Worm (Caenorhabditis elegans): ENCODE measurements around the gene egl-27.
A peak's percentile ranks its signal among the peaks of the same experiment; 100 is the strongest.

Gene egl-27

ce11 chrII:6830012-6830411, 4.8 kb upstream of the egl-27 start:
- TF ChIP-seq ceh-36 (tag; optimal IDR thresholded peaks at IDR 0.05) (peak; percentile 45), hmg-4 (GFP tag; optimal IDR thresholded peaks at IDR 0.05) (no peak), hmbx-1 (tag; optimal IDR thresholded peaks at IDR 0.05) (no peak)

- no peak for TF ChIP-seq hnd-1 (tag; optimal IDR thresholded peaks at IDR 0.05)
- TF ChIP-seq aly-1 (tag; optimal IDR thresholded peaks at IDR 0.05), result no peak
- no peak for TF ChIP-seq hmbx-1 (tag; optimal IDR thresholded peaks at IDR 0.05)
- TF ChIP-seq ceh-36 (tag; optimal IDR thresholded peaks at IDR 0.05), result peak; percentile 40
- TF ChIP-seq sea-1 (GFP tag; conservative IDR thresholded peaks at IDR 0.05), result no peak
- TF ChIP-seq ama-1 (optimal IDR thresholded peaks at IDR 0.05), result no peak
- TF ChIP-seq hmg-4 (GFP tag; optimal IDR thresholded peaks at IDR 0.05), result peak; percentile 57
These were observed 3.9 kb upstream of the egl-27 start for ce11 chrII:6830923-6831322.

- TF ChIP-seq ets-7 (tag; optimal IDR thresholded peaks at IDR 0.05) (peak; percentile 12), sea-1 (GFP tag; conservative IDR thresholded peaks at IDR 0.05) (0 out of 2 replicates have a peak, but pooled peaks have one; percentile 44), ceh-36 (tag; optimal IDR thresholded peaks at IDR 0.05) (peak; percentile 83), hmbx-1 (tag; optimal IDR thresholded peaks at IDR 0.05) (no peak), scrt-1 (GFP tag; IDR thresholded peaks at IDR 0.05) (no peak), hmg-4 (GFP tag; optimal IDR thresholded peaks at IDR 0.05) (peak; percentile 77)
These were observed 3.1 kb upstream of the egl-27 start for ce11 chrII:6831531-6832201.

- no peak for TF ChIP-seq ceh-36 (tag; optimal IDR thresholded peaks at IDR 0.05)
These were observed 2.6 kb upstream of the egl-27 start for ce11 chrII:6832207-6832606.

DNA sequence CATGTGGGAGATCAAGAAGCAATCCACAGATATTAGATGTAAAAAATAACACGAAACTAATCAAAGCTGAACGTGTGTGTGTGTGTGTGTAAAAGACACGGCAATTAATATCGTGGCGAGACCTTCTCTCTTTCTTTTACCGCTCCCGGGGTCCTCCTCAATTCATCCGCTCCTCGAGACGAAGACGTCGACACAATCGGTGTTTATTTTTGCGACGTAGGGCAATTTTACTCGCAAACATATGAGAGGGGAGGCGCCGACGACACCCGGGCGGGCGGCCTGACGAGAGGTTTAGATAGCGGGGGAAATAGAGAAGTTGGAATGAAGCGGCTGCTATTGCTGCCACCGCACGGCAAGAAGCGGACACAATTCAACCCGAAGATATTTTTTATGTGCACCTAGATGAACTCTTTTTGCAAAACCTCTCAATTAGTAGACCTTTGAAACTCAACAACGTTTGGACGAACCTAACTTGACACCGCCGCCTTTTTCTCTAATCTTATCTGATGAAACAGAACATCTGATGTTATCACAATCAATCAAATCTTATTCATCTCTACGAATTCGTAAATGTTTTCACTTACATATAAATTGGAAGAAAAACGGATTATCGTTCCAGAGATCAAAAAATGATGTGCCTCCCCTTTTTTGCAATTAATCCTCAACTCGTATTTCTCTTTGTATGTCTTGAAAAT, 2.0 kb upstream of the egl-27 start:
- TF ChIP-seq hnd-1 (tag; optimal IDR thresholded peaks at IDR 0.05), result no peak
- TF ChIP-seq tbx-11 (GFP tag; IDR thresholded peaks at IDR 0.05), result no peak
- no peak for TF ChIP-seq tra-4 (tag; optimal IDR thresholded peaks at IDR 0.05)
- TF ChIP-seq B0310.2 (tag; optimal IDR thresholded peaks at IDR 0.05), result no peak
- peak; percentile 13; the same call in 1 of the 2 replicates for TF ChIP-seq flt-1 (GFP tag; IDR thresholded peaks at IDR 0.05)
- peak; percentile 63 for TF ChIP-seq hmg-4 (GFP tag; optimal IDR thresholded peaks at IDR 0.05)
- no peak for TF ChIP-seq sea-1 (GFP tag; conservative IDR thresholded peaks at IDR 0.05)
- no peak for TF ChIP-seq aly-1 (tag; optimal IDR thresholded peaks at IDR 0.05)

ce11 chrII:6833781-6834339, 948 bp upstream of the egl-27 start:
- no peak for TF ChIP-seq F13C5.2 (tag; optimal IDR thresholded peaks at IDR 0.05)
- peak; percentile 7 for TF ChIP-seq aly-1 (tag; optimal IDR thresholded peaks at IDR 0.05)
- TF ChIP-seq ceh-36 (tag; optimal IDR thresholded peaks at IDR 0.05), result peak; percentile 69
- no peak for TF ChIP-seq pes-1 (GFP tag; IDR thresholded peaks at IDR 0.05)

ce11 chrII:6835500-6835899, 692 bp downstream of the egl-27 start:
- TF ChIP-seq hmbx-1 (tag; optimal IDR thresholded peaks at IDR 0.05) (no peak), flt-1 (GFP tag; IDR thresholded peaks at IDR 0.05) (0 out of 2 replicates have a peak, but pooled peaks have one; percentile 30)

DNA sequence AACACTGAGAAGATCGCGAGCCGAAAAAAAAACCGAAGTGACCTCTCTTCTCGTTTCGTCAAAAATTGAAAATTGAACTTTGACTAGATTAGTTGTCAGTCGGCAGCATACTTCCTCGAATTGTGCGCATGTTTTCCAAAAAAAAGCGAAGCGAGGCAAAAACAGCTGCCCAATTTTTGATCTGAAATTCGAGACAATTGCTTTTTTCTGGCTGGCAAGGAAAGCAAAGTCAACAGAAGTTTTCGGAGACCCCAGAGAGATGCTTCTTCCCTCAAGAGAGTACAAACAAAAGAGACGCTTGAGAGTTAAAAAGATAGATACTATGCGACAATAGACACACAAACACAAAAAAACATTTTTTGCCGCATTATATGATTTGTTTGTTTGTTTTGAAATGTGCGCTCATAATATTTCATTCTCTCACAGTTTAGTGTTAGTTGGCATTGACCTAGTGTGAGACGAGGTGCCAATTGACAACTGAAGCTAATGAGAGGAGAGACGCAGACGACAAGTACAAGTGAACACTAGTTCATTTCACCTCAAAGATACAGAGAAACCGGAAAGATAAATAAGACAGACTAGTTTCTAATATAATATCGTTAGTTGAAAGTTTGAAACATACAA, 1.3 kb downstream of the egl-27 start:
- TF ChIP-seq ama-1 (optimal IDR thresholded peaks at IDR 0.05) (no peak), ceh-13 (GFP tag; optimal IDR thresholded peaks at IDR 0.05) (no peak), hmg-4 (GFP tag; optimal IDR thresholded peaks at IDR 0.05) (no peak), tbx-11 (GFP tag; IDR thresholded peaks at IDR 0.05) (no peak), hnd-1 (tag; optimal IDR thresholded peaks at IDR 0.05) (no peak), sea-1 (GFP tag; conservative IDR thresholded peaks at IDR 0.05) (no peak), pes-1 (GFP tag; IDR thresholded peaks at IDR 0.05) (no peak), ceh-36 (tag; optimal IDR thresholded peaks at IDR 0.05) (no peak), ets-7 (tag; optimal IDR thresholded peaks at IDR 0.05) (no peak)

- TF ChIP-seq aly-1 (tag; optimal IDR thresholded peaks at IDR 0.05) (no peak), ama-1 (optimal IDR thresholded peaks at IDR 0.05) (no peak), tbx-37 (GFP tag; conservative IDR thresholded peaks at IDR 0.05) (no peak), F13C5.2 (tag; optimal IDR thresholded peaks at IDR 0.05) (no peak)
These were observed 2.2 kb downstream of the egl-27 start for ce11 chrII:6836762-6837566.
